Fruit fly (Drosophila melanogaster) ovary, adult (tissue): ENCODE results near the gene CG8460.

Source experiments
- CG17801 ChIP-seq: fragments of 200-800 bp; optimal IDR thresholded peaks from 2 replicates; lab custom pipeline; 2019; ENCODE audit warnings: missing biosample characterization, mild to moderate bottlenecking, missing genetic modification characterization, moderate library complexity; ENCODE audit not compliant: partially characterized antibody

CG8460 gene

dm6 chr2L:8185008-8185407, 12.0 kb upstream of the CG8460 start:
- no peak for TF ChIP-seq CG17801 (GFP tag; lab: Kevin White, UChicago)

- TF ChIP-seq CG17801 (GFP tag; lab: Kevin White, UChicago): no peak
These were observed 6.3 kb upstream of the CG8460 start, which contains the start of gene CG34134 for dm6 chr2L:8190681-8191080. CG34134 (minus strand) TSS chr2L:8190781.

- TF ChIP-seq CG17801 (GFP tag; lab: Kevin White, UChicago): no peak
These were observed 1.2 kb upstream of the CG8460 start for dm6 chr2L:8195722-8196323.

dm6 chr2L:8198757-8199156, 1.8 kb downstream of the CG8460 start, which contains the start of gene PGAP5:
PGAP5 (plus strand) TSS chr2L:8198882.
- peak; percentile 45 for TF ChIP-seq CG17801 (GFP tag; lab: Kevin White, UChicago)

dm6 chr2L:8202569-8202968, 5.6 kb downstream of the CG8460 start:
- TF ChIP-seq CG17801 (GFP tag; lab: Kevin White, UChicago): no peak

- TF ChIP-seq CG17801 (GFP tag; lab: Kevin White, UChicago): peak; percentile 61
These were observed 6.8 kb downstream of the CG8460 start for dm6 chr2L:8203748-8204147.

- no peak for TF ChIP-seq CG17801 (GFP tag; lab: Kevin White, UChicago)
These were observed 7.4 kb downstream of the CG8460 start for dm6 chr2L:8204366-8204765.

dm6 chr2L:8204996-8205567, 8.1 kb downstream of the CG8460 start, which contains the start of gene SLC5A11:
SLC5A11 (minus strand) TSS chr2L:8205132.
- peak; percentile 100 for TF ChIP-seq CG17801 (GFP tag; lab: Kevin White, UChicago)

dm6 chr2L:8205871-8206270, 8.9 kb downstream of the CG8460 start, which contains the start of gene CG8419:
CG8419 (plus strand) TSS chr2L:8206171.
- no peak for TF ChIP-seq CG17801 (GFP tag; lab: Kevin White, UChicago)

- TF ChIP-seq CG17801 (GFP tag; lab: Kevin White, UChicago): no peak
These were observed 12.4 kb downstream of the CG8460 start for dm6 chr2L:8209362-8209761.

- no peak for TF ChIP-seq CG17801 (GFP tag; lab: Kevin White, UChicago)
These were observed 13.5 kb downstream of the CG8460 start for dm6 chr2L:8210468-8210867.

dm6 chr2L:8211070-8211469, 14.1 kb downstream of the CG8460 start, which contains the start of gene Ssb-c31a:
Ssb-c31a (plus strand) TSS chr2L:8211347.
- TF ChIP-seq CG17801 (GFP tag; lab: Kevin White, UChicago): peak; percentile 78

dm6 chr2L:8212666-8213270, 15.8 kb downstream of the CG8460 start, which contains the start of the genes CG8372 and CG8360:
CG8372 (minus strand) TSS chr2L:8212902.
CG8360 (plus strand) TSS chr2L:8212959.
- TF ChIP-seq CG17801 (GFP tag; lab: Kevin White, UChicago): peak; percentile 98

- no peak for TF ChIP-seq CG17801 (GFP tag; lab: Kevin White, UChicago)
These were observed 17.0 kb downstream of the CG8460 start, which contains the start of gene CG8353 for dm6 chr2L:8213987-8214386. CG8353 (plus strand) TSS chr2L:8214045.

dm6 chr2L:8215259-8215929, 18.4 kb downstream of the CG8460 start, which contains the start of gene CG8349:
CG8349 (plus strand) TSS chr2L:8215915.
- TF ChIP-seq CG17801 (GFP tag; lab: Kevin White, UChicago): no peak
